Fruit fly (Drosophila melanogaster): ENCODE data around the gene CG3552.

CG3552 gene

DNA sequence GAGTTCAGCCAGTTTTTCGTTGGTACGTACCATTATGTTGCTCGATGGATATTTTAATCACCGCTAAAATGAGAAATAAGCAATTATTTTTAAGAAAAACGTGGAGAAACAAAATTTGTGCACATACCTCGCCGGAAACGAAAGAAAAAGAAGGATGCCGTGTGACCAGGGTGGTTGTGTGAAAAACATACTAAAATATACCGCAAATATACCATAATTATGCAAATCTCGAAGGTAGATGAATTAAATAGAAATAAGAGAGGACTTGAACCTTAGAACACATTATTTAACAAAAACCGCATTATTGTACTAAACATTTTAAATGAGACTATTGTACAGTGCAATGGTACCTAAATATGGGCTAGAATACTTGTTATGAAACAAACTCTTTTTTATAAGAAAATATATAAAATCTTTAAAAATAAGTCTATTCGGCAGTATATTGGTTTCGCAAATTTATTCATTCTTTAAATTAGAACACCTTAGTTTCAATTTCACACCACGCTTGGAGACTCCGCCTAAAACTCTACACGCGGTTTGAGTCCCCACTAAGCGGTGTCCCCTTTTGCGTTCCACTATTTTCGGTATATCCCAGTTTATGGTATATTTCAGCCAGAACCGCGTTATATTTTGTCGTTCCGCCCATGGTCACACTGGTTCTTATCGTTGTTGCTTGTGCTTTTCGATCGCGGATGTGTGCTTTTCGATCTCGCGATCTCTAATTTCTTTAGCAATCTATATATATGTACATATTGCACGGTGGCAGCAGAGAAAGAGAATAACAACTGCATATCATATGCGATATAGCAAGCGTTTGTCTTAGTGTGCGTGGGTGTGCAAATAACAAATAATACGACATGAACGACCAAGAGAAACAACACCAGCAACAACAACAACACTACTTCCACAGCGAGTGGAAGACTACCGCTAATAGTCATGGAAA lies 26.2 kb upstream of the CG3552 start, which contains the start of the genes RpS17 and MTF-1 (continued):
- peak; percentile 98 for TF ChIP-seq wek (GFP tag; optimal IDR thresholded peaks at IDR 0.05)
- TF ChIP-seq danr (GFP tag; IDR thresholded peaks at IDR 0.05) = no peak
- TF ChIP-seq CG14050 (GFP tag; IDR thresholded peaks at IDR 0.05) = peak; percentile 42; the same call in 2 of the 3 replicates
- TF ChIP-seq Adf1 (GFP tag; IDR thresholded peaks at IDR 0.05) = no peak
- TF ChIP-seq vvl (GFP tag; IDR thresholded peaks at IDR 0.05) = peak; percentile 93
- peak; percentile 62 for TF ChIP-seq salm (tag; optimal IDR thresholded peaks at IDR 0.05)
- no peak for TF ChIP-seq chinmo (GFP tag; IDR thresholded peaks at IDR 0.05; ENCODE audit: partially characterized antibody)
- peak; percentile 57; the same call in 1 of the 2 replicates for TF ChIP-seq NFAT (GFP tag; IDR thresholded peaks at IDR 0.05)
- TF ChIP-seq Dbx (GFP tag; IDR thresholded peaks at IDR 0.05) = peak; percentile 34; the same call in 2 of the 3 replicates
- TF ChIP-seq trh (GFP tag; optimal IDR thresholded peaks at IDR 0.05) = no peak
- peak; percentile 43; the same call in 1 of the 2 replicates for TF ChIP-seq MBD-R2 (GFP tag; IDR thresholded peaks at IDR 0.05)
- no peak for TF ChIP-seq sima (GFP tag; optimal IDR thresholded peaks at IDR 0.05)
- no peak for TF ChIP-seq CG17186 (GFP tag; optimal IDR thresholded peaks at IDR 0.05)
- TF ChIP-seq slp2 (GFP tag; optimal IDR thresholded peaks at IDR 0.05) = peak; percentile 26
- peak; percentile 55 for TF ChIP-seq CG12769 (tag; optimal IDR thresholded peaks at IDR 0.05)
- no peak for TF ChIP-seq sisA (GFP tag; IDR thresholded peaks at IDR 0.05)
- TF ChIP-seq pb (GFP tag; optimal IDR thresholded peaks at IDR 0.05) = no peak
- TF ChIP-seq pfk (GFP tag; optimal IDR thresholded peaks at IDR 0.05) = peak; percentile 23
- TF ChIP-seq CG10565 (GFP tag; optimal IDR thresholded peaks at IDR 0.05) = no peak
- TF ChIP-seq sqz (GFP tag; optimal IDR thresholded peaks at IDR 0.05) = peak; percentile 40
- peak; percentile 63 for TF ChIP-seq CG15601 (tag; optimal IDR thresholded peaks at IDR 0.05)
- no peak for TF ChIP-seq CG10654 (GFP tag; optimal IDR thresholded peaks at IDR 0.05)
- peak; percentile 94 for TF ChIP-seq gfzf (GFP tag; optimal IDR thresholded peaks at IDR 0.05)
- no peak for TF ChIP-seq ewg (GFP tag; optimal IDR thresholded peaks at IDR 0.05)
- peak; percentile 32; the same call in 1 of the 2 replicates for TF ChIP-seq E2f2 (GFP tag; IDR thresholded peaks at IDR 0.05)
- peak; percentile 14 for TF ChIP-seq cg (GFP tag; optimal IDR thresholded peaks at IDR 0.05)
- no peak for TF ChIP-seq br (optimal IDR thresholded peaks at IDR 0.05)
- peak; percentile 44 for TF ChIP-seq phol (tag; optimal IDR thresholded peaks at IDR 0.05)
- peak; percentile 22 for TF ChIP-seq CG7556 (GFP tag; optimal IDR thresholded peaks at IDR 0.05)
- TF ChIP-seq Blimp-1 (GFP tag; optimal IDR thresholded peaks at IDR 0.05) = no peak
- TF ChIP-seq sr (GFP tag; IDR thresholded peaks at IDR 0.05) = peak; percentile 48
- TF ChIP-seq CG14014 (GFP tag; IDR thresholded peaks at IDR 0.05) = peak; percentile 39; the same call in 1 of the 2 replicates
- TF ChIP-seq CG3163 (GFP tag; optimal IDR thresholded peaks at IDR 0.05) = peak; percentile 39
- no peak for TF ChIP-seq Ssrp (tag; optimal IDR thresholded peaks at IDR 0.05)
- TF ChIP-seq maf-S (GFP tag; optimal IDR thresholded peaks at IDR 0.05) = peak; percentile 4
- peak; percentile 46; the same call in 1 of the 3 replicates for TF ChIP-seq otp (GFP tag; IDR thresholded peaks at IDR 0.05)
- TF ChIP-seq Scr (GFP tag; IDR thresholded peaks at IDR 0.05; ENCODE audit: partially characterized antibody) = no peak; the same call in 1 of the 2 replicates
- TF ChIP-seq trem (tag; optimal IDR thresholded peaks at IDR 0.05) = peak; percentile 19
- no peak for TF ChIP-seq HmgD (GFP tag; optimal IDR thresholded peaks at IDR 0.05)
- peak; percentile 55; the same call in 1 of the 2 replicates for TF ChIP-seq sob (GFP tag; IDR thresholded peaks at IDR 0.05)
- TF ChIP-seq gcm (GFP tag; optimal IDR thresholded peaks at IDR 0.05) = peak; percentile 46
- TF ChIP-seq CG2202 (tag; optimal IDR thresholded peaks at IDR 0.05) = peak; percentile 43
- no peak for TF ChIP-seq CG4820 (GFP tag; optimal IDR thresholded peaks at IDR 0.05)
- TF ChIP-seq CG4617 (GFP tag; optimal IDR thresholded peaks at IDR 0.05; ENCODE audit: borderline replicate concordance) = peak; percentile 60
- TF ChIP-seq so (GFP tag; IDR thresholded peaks at IDR 0.05) = 0 out of 3 replicates have a peak, but pooled peaks have one; percentile 29
- peak; percentile 7 for TF ChIP-seq CG18011 (GFP tag; optimal IDR thresholded peaks at IDR 0.05)
- 0 out of 2 replicates have a peak, but pooled peaks have one; percentile 16 for TF ChIP-seq sim (GFP tag; IDR thresholded peaks at IDR 0.05)
- TF ChIP-seq bcd (GFP tag; optimal IDR thresholded peaks at IDR 0.05) = peak; percentile 48

Measured in whole organism, embryonic.